Worm (Caenorhabditis elegans): ENCODE data around the gene C56G2.4.

DNA sequence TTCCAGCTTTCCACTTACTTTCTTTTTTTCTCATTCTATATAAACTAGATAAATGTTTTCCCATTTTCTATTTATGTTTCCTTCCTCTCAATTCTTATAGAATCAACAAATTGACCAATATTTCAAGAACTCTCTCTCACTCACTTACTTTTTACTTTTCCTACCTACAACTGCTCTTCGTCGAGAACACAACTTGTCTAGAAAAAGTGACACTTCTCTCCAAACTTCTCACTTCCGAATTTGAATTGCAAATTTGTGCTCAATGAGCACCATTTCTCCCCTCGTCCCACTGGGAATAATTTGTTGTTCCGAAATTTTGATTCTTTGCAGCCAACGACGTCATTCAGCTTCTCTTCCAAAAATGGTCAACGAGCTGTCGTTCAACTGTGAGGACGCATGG, 33.4 kb upstream of the C56G2.4 start, which contains the start of gene F47D12.3:
- no peak for TF ChIP-seq him-1 (tag; optimal IDR thresholded peaks at IDR 0.05)
- TF ChIP-seq W03F9.2 (tag; optimal IDR thresholded peaks at IDR 0.05) = no peak
- no peak for TF ChIP-seq dao-5 (tag; optimal IDR thresholded peaks at IDR 0.05)
